Worm (Caenorhabditis elegans): Measurements from ENCODE around the gene F35C5.3.

Gene F35C5.3

DNA sequence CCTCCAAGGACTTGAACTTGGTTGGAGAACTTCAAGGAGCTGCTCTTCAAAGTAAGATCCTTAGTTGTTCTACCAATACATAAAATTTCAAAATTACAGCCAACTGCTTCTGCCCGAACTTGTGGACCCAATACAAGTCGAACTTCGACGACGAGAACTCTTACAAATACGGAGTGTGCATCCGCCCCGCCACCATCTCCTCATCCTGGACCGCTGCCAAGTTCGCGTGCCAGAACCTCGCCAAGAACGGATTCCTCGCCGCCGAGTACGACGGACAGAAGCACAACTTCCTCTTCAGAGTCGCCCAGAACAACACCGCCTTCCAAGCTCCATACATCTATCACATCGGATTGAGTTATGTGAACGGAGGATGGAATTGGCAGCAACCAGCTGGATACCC lies 8.1 kb downstream of the F35C5.3 start:
- no peak for TF ChIP-seq jun-1 (tag; optimal IDR thresholded peaks at IDR 0.05)
- no peak for TF ChIP-seq fkh-2 (tag; optimal IDR thresholded peaks at IDR 0.05)
- no peak for TF ChIP-seq fkh-10 (GFP tag; optimal IDR thresholded peaks at IDR 0.05)
- no peak for TF ChIP-seq nhr-76 (tag; optimal IDR thresholded peaks at IDR 0.05)
- TF ChIP-seq nhr-11 (tag; optimal IDR thresholded peaks at IDR 0.05), result no peak
- no peak for TF ChIP-seq ztf-11 (tag; optimal IDR thresholded peaks at IDR 0.05)
- no peak for TF ChIP-seq aly-2 (tag; optimal IDR thresholded peaks at IDR 0.05)
- no peak for TF ChIP-seq eor-1 (tag; optimal IDR thresholded peaks at IDR 0.05)
- TF ChIP-seq R02D3.7 (tag; optimal IDR thresholded peaks at IDR 0.05), result no peak
- no peak for TF ChIP-seq nhr-43 (tag; optimal IDR thresholded peaks at IDR 0.05; ENCODE audit: poor library complexity, severe bottlenecking)
- TF ChIP-seq elt-1 (tag; optimal IDR thresholded peaks at IDR 0.05), result no peak
- TF ChIP-seq egl-27 (tag; optimal IDR thresholded peaks at IDR 0.05), result no peak
- no peak for TF ChIP-seq lin-15B (tag; optimal IDR thresholded peaks at IDR 0.05)
- TF ChIP-seq ama-1 (optimal IDR thresholded peaks at IDR 0.05), result no peak
- no peak for TF ChIP-seq nhr-28 (tag; optimal IDR thresholded peaks at IDR 0.05)
- TF ChIP-seq lin-39 (tag; optimal IDR thresholded peaks at IDR 0.05), result no peak

ce11 chrII:12897361-12897760 lies 8.8 kb downstream of the F35C5.3 start:
- TF ChIP-seq ceh-28 (tag; optimal IDR thresholded peaks at IDR 0.05) (no peak), elt-2 (tag; optimal IDR thresholded peaks at IDR 0.05) (no peak), unc-62 (GFP tag; optimal IDR thresholded peaks at IDR 0.05) (no peak), hmg-11 (tag; optimal IDR thresholded peaks at IDR 0.05) (no peak)

ce11 chrII:12897942-12898341 lies 9.4 kb downstream of the F35C5.3 start, which contains the start of gene clec-64:
clec-64 (plus strand) TSS chrII:12898242.
- TF ChIP-seq fkh-10 (GFP tag; optimal IDR thresholded peaks at IDR 0.05), result no peak
- no peak for TF ChIP-seq elt-1 (tag; optimal IDR thresholded peaks at IDR 0.05)
- no peak for TF ChIP-seq eor-1 (tag; optimal IDR thresholded peaks at IDR 0.05)
- TF ChIP-seq lin-39 (tag; optimal IDR thresholded peaks at IDR 0.05), result no peak
- TF ChIP-seq nhr-67 (tag; optimal IDR thresholded peaks at IDR 0.05), result no peak
- peak; percentile 31 for TF ChIP-seq elt-2 (tag; optimal IDR thresholded peaks at IDR 0.05)

DNA sequence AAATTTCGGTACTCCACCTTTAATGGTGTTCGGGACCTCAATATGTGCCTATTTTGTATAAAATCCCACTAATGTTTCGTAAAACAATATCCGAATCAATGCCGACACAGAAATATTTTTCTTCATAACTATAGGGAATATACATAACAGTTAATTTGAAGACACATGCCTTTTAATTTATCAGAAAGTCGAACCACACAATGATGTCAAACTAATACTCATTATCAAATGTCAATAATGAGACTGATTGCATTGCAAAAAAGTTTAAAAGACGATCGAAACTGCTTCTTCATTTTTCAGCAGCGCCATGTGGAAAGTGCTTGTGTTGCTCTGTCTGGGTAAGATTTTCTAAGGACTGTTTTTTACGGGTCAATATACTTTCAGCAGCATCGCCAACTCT lies 12.5 kb downstream of the F35C5.3 start, which contains the start of gene clec-65:
clec-65 (plus strand) TSS at position 301 of the 400 bp plus-strand sequence.
- no peak for TF ChIP-seq lin-15B (tag; optimal IDR thresholded peaks at IDR 0.05)
- TF ChIP-seq nfya-1 (tag; optimal IDR thresholded peaks at IDR 0.05; ENCODE audit: insufficient read depth), result no peak
- peak; percentile 36 for TF ChIP-seq elt-2 (tag; optimal IDR thresholded peaks at IDR 0.05)
- no peak for TF ChIP-seq nhr-25 (tag; optimal IDR thresholded peaks at IDR 0.05)
- TF ChIP-seq pha-4 (tag; optimal IDR thresholded peaks at IDR 0.05), result peak; percentile 11
- no peak for TF ChIP-seq zag-1 (tag; optimal IDR thresholded peaks at IDR 0.05)
- TF ChIP-seq pqm-1 (tag; optimal IDR thresholded peaks at IDR 0.05), result peak; percentile 2
- TF ChIP-seq sea-2 (GFP tag; optimal IDR thresholded peaks at IDR 0.05), result no peak

DNA sequence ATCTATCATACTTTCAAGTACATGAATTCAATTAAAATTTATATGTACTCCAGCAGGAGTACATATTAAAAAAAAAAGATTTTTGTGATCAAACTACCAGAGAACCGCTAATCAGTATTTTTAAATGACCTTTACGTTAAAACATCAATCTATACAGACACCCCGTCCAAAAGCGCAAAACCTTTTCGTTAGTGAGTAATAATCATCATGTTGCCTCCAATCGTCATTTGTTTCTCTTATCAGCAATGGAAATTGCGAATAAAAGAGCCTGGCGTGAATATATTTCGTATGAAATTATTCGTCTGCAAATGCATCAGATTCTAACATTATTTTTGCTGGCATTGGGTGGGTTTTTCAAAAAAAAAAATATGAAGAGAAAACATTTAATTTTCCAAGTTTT lies 15.6 kb downstream of the F35C5.3 start, which contains the start of gene clec-66:
clec-66 (plus strand) TSS at position 225 of the 400 bp plus-strand sequence.
- TF ChIP-seq pqm-1 (tag; optimal IDR thresholded peaks at IDR 0.05), result peak; percentile 18
- peak; percentile 27 for TF ChIP-seq elt-2 (tag; optimal IDR thresholded peaks at IDR 0.05)
- TF ChIP-seq nfya-1 (tag; optimal IDR thresholded peaks at IDR 0.05; ENCODE audit: insufficient read depth), result no peak

DNA sequence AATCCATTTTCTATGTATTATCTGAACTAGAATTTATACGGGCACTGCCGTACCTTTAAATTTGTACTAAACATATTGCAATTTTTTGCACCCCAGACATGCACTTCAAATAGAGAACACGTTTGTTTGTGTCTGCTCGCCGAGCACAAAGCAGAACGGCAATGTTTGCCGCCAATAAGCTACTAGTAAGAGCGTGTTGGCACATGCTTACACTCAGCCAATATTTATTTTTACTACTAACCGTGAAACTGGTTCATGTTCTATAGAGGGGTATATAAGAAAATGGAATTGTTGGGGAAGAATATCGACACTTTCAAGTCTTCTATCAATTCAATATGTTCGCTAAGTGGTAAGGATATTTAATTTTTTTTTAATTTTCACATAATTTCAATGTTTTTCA lies 18.5 kb downstream of the F35C5.3 start, which contains the start of gene nspb-11:
nspb-11 (plus strand) TSS at position 301 of the 400 bp plus-strand sequence.
- no peak for TF ChIP-seq pqm-1 (tag; optimal IDR thresholded peaks at IDR 0.05)
- no peak for TF ChIP-seq egl-5 (tag; optimal IDR thresholded peaks at IDR 0.05)
- no peak for TF ChIP-seq snpc-4 (tag; optimal IDR thresholded peaks at IDR 0.05)
- no peak for TF ChIP-seq nhr-25 (tag; optimal IDR thresholded peaks at IDR 0.05)
- no peak for TF ChIP-seq nhr-11 (tag; optimal IDR thresholded peaks at IDR 0.05)
- no peak for TF ChIP-seq nhr-43 (tag; optimal IDR thresholded peaks at IDR 0.05; ENCODE audit: poor library complexity, severe bottlenecking)
- TF ChIP-seq ceh-82 (tag; optimal IDR thresholded peaks at IDR 0.05), result no peak
- TF ChIP-seq nhr-28 (tag; optimal IDR thresholded peaks at IDR 0.05), result no peak
- no peak for TF ChIP-seq ZK546.5 (tag; optimal IDR thresholded peaks at IDR 0.05)
- TF ChIP-seq lin-39 (tag; optimal IDR thresholded peaks at IDR 0.05), result no peak
- TF ChIP-seq nhr-67 (tag; optimal IDR thresholded peaks at IDR 0.05), result no peak
- TF ChIP-seq nhr-12 (tag; optimal IDR thresholded peaks at IDR 0.05), result no peak
- no peak for TF ChIP-seq elt-1 (tag; optimal IDR thresholded peaks at IDR 0.05)
- no peak for TF ChIP-seq nhr-23 (tag; optimal IDR thresholded peaks at IDR 0.05)
- TF ChIP-seq fkh-2 (tag; optimal IDR thresholded peaks at IDR 0.05), result no peak
- no peak for TF ChIP-seq nhr-237 (tag; optimal IDR thresholded peaks at IDR 0.05)
- TF ChIP-seq sea-2 (GFP tag; optimal IDR thresholded peaks at IDR 0.05), result no peak
